Worm (Caenorhabditis elegans): ENCODE data around the gene rgl-1.

The rgl-1 gene

ce11 chrX:3163972-3164575 lies 56.1 kb downstream of the rgl-1 start, which contains the start of gene syx-6:
TSS of gene syx-6 (plus strand) at chrX:3164525.
- TF ChIP-seq tbx-7 (tag; optimal IDR thresholded peaks at IDR 0.05) (no peak), sdc-2 (tag; optimal IDR thresholded peaks at IDR 0.05) (no peak), hlh-13 (GFP tag; optimal IDR thresholded peaks at IDR 0.05) (no peak), Y22D7AL.16 (tag; optimal IDR thresholded peaks at IDR 0.05) (no peak), unc-55 (GFP tag; optimal IDR thresholded peaks at IDR 0.05) (no peak), hlh-30 (tag; optimal IDR thresholded peaks at IDR 0.05; ENCODE audit: insufficient read depth) (no peak), rnt-1 (tag; optimal IDR thresholded peaks at IDR 0.05) (no peak), sox-2 (GFP tag; IDR thresholded peaks at IDR 0.05) (no peak), F13H6.1 (tag; optimal IDR thresholded peaks at IDR 0.05) (no peak), gmeb-2 (tag; optimal IDR thresholded peaks at IDR 0.05) (no peak), fax-1 (tag; optimal IDR thresholded peaks at IDR 0.05) (no peak), dve-1 (tag; optimal IDR thresholded peaks at IDR 0.05) (no peak), madf-2 (tag; optimal IDR thresholded peaks at IDR 0.05) (no peak), K02D7.2 (tag; optimal IDR thresholded peaks at IDR 0.05) (no peak), nhr-11 (tag; optimal IDR thresholded peaks at IDR 0.05) (no peak), ceh-14 (tag; optimal IDR thresholded peaks at IDR 0.05) (no peak), ztf-16 (tag; optimal IDR thresholded peaks at IDR 0.05) (no peak), unc-42 (tag; optimal IDR thresholded peaks at IDR 0.05) (no peak)
